Fruit fly (Drosophila melanogaster): ENCODE measurements around the gene HP1D3csd.

HP1D3csd gene

DNA sequence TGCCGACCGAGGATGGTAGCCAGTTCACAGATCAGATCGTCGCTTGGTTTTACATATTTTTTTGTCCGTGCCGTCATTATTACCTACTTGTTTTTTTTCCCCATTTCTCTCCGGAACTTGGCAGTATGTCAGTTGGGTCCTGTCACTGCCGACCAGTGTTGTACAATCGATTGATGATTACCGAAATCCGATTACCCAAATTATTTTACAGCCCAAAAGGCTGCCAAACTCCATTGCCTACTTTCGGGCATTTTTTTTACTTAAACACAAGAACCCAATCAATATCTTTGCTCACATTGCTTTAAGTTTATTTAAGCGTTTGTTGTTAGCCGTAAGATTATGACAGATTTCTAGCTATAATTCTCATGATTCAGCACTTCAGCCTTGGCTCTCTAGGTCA lies 19.2 kb upstream of the HP1D3csd start, which contains the start of gene Inx5 (continued):
- TF ChIP-seq pita (GFP tag; optimal IDR thresholded peaks at IDR 0.05) (no peak), CG4617 (GFP tag; optimal IDR thresholded peaks at IDR 0.05; ENCODE audit: borderline replicate concordance) (no peak), Pdp1 (GFP tag; optimal IDR thresholded peaks at IDR 0.05) (peak in 1 of 2 experiments; percentile 27), CG6689 (GFP tag; IDR thresholded peaks at IDR 0.05) (no peak), bsh (GFP tag; optimal IDR thresholded peaks at IDR 0.05) (no peak), chinmo (GFP tag; IDR thresholded peaks at IDR 0.05; ENCODE audit: partially characterized antibody) (0 out of 4 replicates have a peak, but pooled peaks have one; percentile 4), CG10959 (GFP tag; IDR thresholded peaks at IDR 0.05) (no peak), dimm (GFP tag; IDR thresholded peaks at IDR 0.05) (no peak), CG12155 (GFP tag; optimal IDR thresholded peaks at IDR 0.05) (no peak), ham (GFP tag; IDR thresholded peaks at IDR 0.05) (no peak), Neu2 (GFP tag; optimal IDR thresholded peaks at IDR 0.05; ENCODE audit: borderline replicate concordance) (no peak), CG14667 (GFP tag; IDR thresholded peaks at IDR 0.05) (no peak), HLH3B (GFP tag; IDR thresholded peaks at IDR 0.05) (no peak), repo (GFP tag; optimal IDR thresholded peaks at IDR 0.05) (no peak), ind (GFP tag; optimal IDR thresholded peaks at IDR 0.05) (no peak), ato (GFP tag; IDR thresholded peaks at IDR 0.05; ENCODE audit: partially characterized antibody) (no peak), CG12299 (tag; optimal IDR thresholded peaks at IDR 0.05) (no peak), seq (GFP tag; IDR thresholded peaks at IDR 0.05) (no peak)

DNA sequence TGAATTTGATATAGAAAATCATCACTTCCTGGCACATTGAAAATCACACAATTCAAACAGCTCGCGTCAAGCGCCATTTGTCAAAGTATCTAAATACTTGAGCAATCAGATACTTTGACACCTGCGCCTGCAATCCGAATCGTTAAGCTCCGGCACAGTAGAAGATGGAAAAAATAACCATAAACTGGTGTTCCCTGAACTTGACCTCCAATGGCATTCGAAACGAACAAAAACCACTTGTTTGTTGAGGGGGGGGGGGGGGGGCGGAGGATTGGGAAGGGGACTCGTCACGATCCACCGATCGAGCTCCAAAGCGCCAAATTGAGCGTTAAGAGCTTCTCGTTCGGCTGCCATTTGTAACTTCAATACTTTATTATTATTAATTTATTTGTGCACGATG lies 18.1 kb upstream of the HP1D3csd start:
- TF ChIP-seq nom (GFP tag; optimal IDR thresholded peaks at IDR 0.05) (no peak), Hr78 (GFP tag; optimal IDR thresholded peaks at IDR 0.05) (peak in 1 of 2 experiments; percentile 37), CG42726 (GFP tag; IDR thresholded peaks at IDR 0.05; ENCODE audit: partially characterized antibody) (no peak), CG12769 (tag; optimal IDR thresholded peaks at IDR 0.05) (peak; percentile 19), crol (GFP tag; IDR thresholded peaks at IDR 0.05) (peak; percentile 62), Opbp (GFP tag; IDR thresholded peaks at IDR 0.05; ENCODE audit: partially characterized antibody) (no peak), CG17186 (GFP tag; optimal IDR thresholded peaks at IDR 0.05) (no peak), CG8359 (GFP tag; optimal IDR thresholded peaks at IDR 0.05; ENCODE audit: borderline replicate concordance) (peak; percentile 17), disco-r (GFP tag; optimal IDR thresholded peaks at IDR 0.05) (no peak), CG10959 (GFP tag; IDR thresholded peaks at IDR 0.05) (no peak), sd (tag; optimal IDR thresholded peaks at IDR 0.05) (peak; percentile 71), chinmo (GFP tag; IDR thresholded peaks at IDR 0.05; ENCODE audit: partially characterized antibody) (peak; percentile 83), CG8765 (GFP tag; IDR thresholded peaks at IDR 0.05) (no peak)

DNA sequence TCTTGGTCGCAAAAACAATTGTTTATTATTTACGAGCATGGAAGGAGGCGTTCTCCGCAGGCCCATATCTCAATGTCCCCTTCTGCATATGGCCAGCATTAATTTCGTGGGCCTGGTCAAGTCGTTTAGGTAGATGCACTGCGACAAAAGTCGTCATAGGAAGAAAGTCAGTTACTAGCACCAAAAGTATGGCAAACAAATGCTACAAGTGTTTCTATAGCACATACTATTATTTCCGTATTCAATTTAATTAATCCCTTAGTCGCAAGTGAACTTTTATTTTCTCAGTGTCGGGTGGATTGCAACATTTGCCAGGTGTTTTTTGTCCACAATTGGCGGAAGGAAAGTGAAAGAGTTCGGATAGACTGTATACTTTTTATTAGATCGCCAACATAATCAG lies 17.1 kb upstream of the HP1D3csd start:
- TF ChIP-seq CG7839 (tag; optimal IDR thresholded peaks at IDR 0.05) (peak; percentile 11), NfI (GFP tag; optimal IDR thresholded peaks at IDR 0.05) (no peak), E2f2 (GFP tag; IDR thresholded peaks at IDR 0.05) (no peak), gem (tag; optimal IDR thresholded peaks at IDR 0.05) (peak; percentile 41), so (GFP tag; IDR thresholded peaks at IDR 0.05) (0 out of 3 replicates have a peak, but pooled peaks have one; percentile 26), ab (GFP tag; optimal IDR thresholded peaks at IDR 0.05) (no peak), Chrac-16 (GFP tag; optimal IDR thresholded peaks at IDR 0.05) (peak; percentile 33), sisA (GFP tag; IDR thresholded peaks at IDR 0.05) (0 out of 2 replicates have a peak, but pooled peaks have one; percentile 33), CG12769 (tag; optimal IDR thresholded peaks at IDR 0.05) (peak; percentile 3), Hsf (GFP tag; optimal IDR thresholded peaks at IDR 0.05) (no peak), CG17385 (GFP tag; optimal IDR thresholded peaks at IDR 0.05) (peak; percentile 5), CG8290 (GFP tag; optimal IDR thresholded peaks at IDR 0.05) (no peak), CG8290 (tag; optimal IDR thresholded peaks at IDR 0.05) (peak in 1 of 2 experiments; percentile 27), bsh (GFP tag; optimal IDR thresholded peaks at IDR 0.05) (peak; percentile 10 to 16), unc-4 (GFP tag; IDR thresholded peaks at IDR 0.05; ENCODE audit: partially characterized antibody) (no peak), CG6654 (GFP tag; optimal IDR thresholded peaks at IDR 0.05) (no peak), B-H2 (GFP tag; optimal IDR thresholded peaks at IDR 0.05) (no peak), tx (GFP tag; optimal IDR thresholded peaks at IDR 0.05) (no peak), Abd-B (GFP tag; optimal IDR thresholded peaks at IDR 0.05) (peak; percentile 1), lab (GFP tag; optimal IDR thresholded peaks at IDR 0.05) (peak; percentile 11), Ssrp (tag; optimal IDR thresholded peaks at IDR 0.05) (no peak)
